Fruit fly (Drosophila melanogaster) whole organism, wandering third instar larva: ENCODE measurements around the gene dpr19.

Experiments used
- Abd-B ChIP-seq: fragments of >200 bp; optimal IDR thresholded peaks from 2 replicates; lab custom pipeline; 2017; ENCODE audit warnings: missing biosample characterization, missing genetic modification characterization
- CG32264 ChIP-seq: fragments of 200-800 bp; sonication (Bioruptor generic); optimal IDR thresholded peaks from 2 replicates; lab custom pipeline; 2016; ENCODE audit warnings: missing biosample characterization, missing genetic modification characterization
- CG9705 ChIP-seq: fragments of 200-800 bp; sonication (Bioruptor generic); optimal IDR thresholded peaks from 2 replicates; lab custom pipeline; 2018; ENCODE audit warnings: missing biosample characterization, mild to moderate bottlenecking, missing genetic modification characterization
- CrebA ChIP-seq: fragments of 200-800 bp; sonication (Bioruptor generic); optimal IDR thresholded peaks from 2 replicates; lab custom pipeline; 2016; ENCODE audit warnings: missing biosample characterization, mild to moderate bottlenecking, missing genetic modification characterization, borderline replicate concordance
- Dfd ChIP-seq: fragments of >200 bp; optimal IDR thresholded peaks from 2 replicates; lab custom pipeline; 2017; ENCODE audit warnings: missing biosample characterization, missing genetic modification characterization
- Dif ChIP-seq: fragments of 200-275, 200-300 bp; sonication (Bioruptor generic); optimal IDR thresholded peaks from 2 replicates; lab custom pipeline; 2018; ENCODE audit warnings: missing biosample characterization, missing genetic modification characterization; ENCODE audit not compliant: partially characterized antibody
- GATAd ChIP-seq: sonication (Bioruptor generic); optimal IDR thresholded peaks from 2 replicates; lab custom pipeline; 2016; ENCODE audit warnings: missing biosample characterization, missing genetic modification characterization
- HLH106 ChIP-seq: fragments of 200-800 bp; optimal IDR thresholded peaks from 3 replicates; lab custom pipeline; 2019; ENCODE audit warnings: missing biosample characterization, mild to moderate bottlenecking, missing genetic modification characterization, moderate library complexity
- Hnf4 ChIP-seq: fragments of 200-800 bp; sonication (Bioruptor generic); optimal IDR thresholded peaks from 2 replicates; lab custom pipeline; 2016; ENCODE audit warnings: missing biosample characterization, mild to moderate bottlenecking, missing genetic modification characterization
- Hr78 ChIP-seq: fragments of >200 bp; optimal IDR thresholded peaks from 2 replicates; lab custom pipeline; 2017; ENCODE audit warnings: missing biosample characterization, missing genetic modification characterization
- Hr83 ChIP-seq: fragments of 200-300 bp; sonication (Bioruptor generic); optimal IDR thresholded peaks from 2 replicates; lab custom pipeline; 2016; ENCODE audit warnings: missing biosample characterization, mild to moderate bottlenecking, missing genetic modification characterization, moderate library complexity; ENCODE audit not compliant: poor library complexity, severe bottlenecking
- Jra ChIP-seq: sonication (Bioruptor generic); optimal IDR thresholded peaks from 2 replicates; lab custom pipeline; 2016; ENCODE audit warnings: missing biosample characterization, missing genetic modification characterization
- Mio ChIP-seq: sonication (Bioruptor generic); optimal IDR thresholded peaks from 2 replicates; lab custom pipeline; 2016; ENCODE audit warnings: missing biosample characterization, missing genetic modification characterization
- Myc ChIP-seq: fragments of >200 bp; optimal IDR thresholded peaks from 2 replicates; lab custom pipeline; 2017
- N ChIP-seq: fragments of >200 bp; optimal IDR thresholded peaks from 2 replicates; lab custom pipeline; 2018; ENCODE audit warnings: missing biosample characterization, missing external identifiers, missing genetic modification characterization
- OdsH ChIP-seq: fragments of 200-800 bp; sonication (Bioruptor generic); optimal IDR thresholded peaks from 2 replicates; lab custom pipeline; 2016; ENCODE audit warnings: missing biosample characterization, mild to moderate bottlenecking, missing genetic modification characterization
- Rel ChIP-seq, 2 experiments: fragments of 200-800 bp; sonication (Bioruptor generic) in 1 of 2; optimal IDR thresholded peaks; 2 replicates in 1 of 2; 3 replicates in 1 of 2; lab custom pipeline; 2016 to 2019; ENCODE audit warnings: mild to moderate bottlenecking in 2 of 2, missing biosample characterization in 2 of 2, missing genetic modification characterization in 2 of 2, moderate library complexity in 1 of 2
- Sp1 ChIP-seq: fragments of 200-800 bp; sonication (Bioruptor generic); optimal IDR thresholded peaks from 3 replicates; lab custom pipeline; 2019; ENCODE audit warnings: missing biosample characterization, mild to moderate bottlenecking, missing genetic modification characterization, moderate library complexity
- Vsx2 ChIP-seq: fragments of 200-300, 225-300 bp; sonication (Bioruptor generic); optimal IDR thresholded peaks from 2 replicates; lab custom pipeline; 2018; ENCODE audit warnings: missing biosample characterization, missing genetic modification characterization; ENCODE audit not compliant: partially characterized antibody
- br ChIP-seq: fragments of 200-800 bp; sonication (Bioruptor generic); optimal IDR thresholded peaks from 2 replicates; lab custom pipeline; 2016; ENCODE audit warnings: missing biosample characterization, missing genetic modification characterization
- brk ChIP-seq: fragments of 200-800 bp; sonication (Bioruptor generic); optimal IDR thresholded peaks from 2 replicates; lab custom pipeline; 2016; ENCODE audit warnings: missing biosample characterization, mild to moderate bottlenecking, missing genetic modification characterization
- dl ChIP-seq, 2 experiments: fragments of 175-275, 200-275 bp in 1 of 2; fragments of 200-275 bp in 1 of 2; sonication (Bioruptor generic); optimal IDR thresholded peaks; lab custom pipeline; 2018; ENCODE audit warnings: mild to moderate bottlenecking in 2 of 2, missing biosample characterization in 2 of 2, missing genetic modification characterization in 2 of 2, moderate library complexity in 2 of 2; ENCODE audit not compliant: partially characterized antibody in 2 of 2, insufficient read depth in 1 of 2
- dmrt93B ChIP-seq: fragments of 200-800 bp; sonication (Bioruptor generic); optimal IDR thresholded peaks from 2 replicates; lab custom pipeline; 2018; ENCODE audit warnings: missing biosample characterization, mild to moderate bottlenecking, missing genetic modification characterization
- dsf ChIP-seq: sonication (Bioruptor generic); optimal IDR thresholded peaks from 2 replicates; lab custom pipeline; 2016; ENCODE audit warnings: missing biosample characterization, missing genetic modification characterization, borderline replicate concordance
- ey ChIP-seq: fragments of 200-800 bp; sonication (Bioruptor generic); optimal IDR thresholded peaks from 2 replicates; lab custom pipeline; 2016; ENCODE audit warnings: missing biosample characterization, missing genetic modification characterization
- foxo ChIP-seq, 2 experiments: fragments of 200-800 bp; sonication (Bioruptor generic); optimal IDR thresholded peaks; 2 replicates in 1 of 2; 3 replicates in 1 of 2; lab custom pipeline; 2016 to 2017; ENCODE audit warnings: missing biosample characterization in 2 of 2, missing genetic modification characterization in 2 of 2
- fru ChIP-seq: fragments of 200-800 bp; sonication (Bioruptor generic); optimal IDR thresholded peaks from 3 replicates; lab custom pipeline; 2016; ENCODE audit warnings: missing biosample characterization, mild to moderate bottlenecking, missing genetic modification characterization
- h ChIP-seq: fragments of 200-800 bp; sonication (Bioruptor generic); optimal IDR thresholded peaks from 3 replicates; lab custom pipeline; 2016; ENCODE audit warnings: missing biosample characterization, mild to moderate bottlenecking, missing genetic modification characterization
- lola ChIP-seq: fragments of >200 bp; optimal IDR thresholded peaks from 2 replicates; lab custom pipeline; 2017; ENCODE audit warnings: missing biosample characterization, missing genetic modification characterization
- pan ChIP-seq: fragments of >200 bp; optimal IDR thresholded peaks from 2 replicates; lab custom pipeline; 2017
- psq ChIP-seq: fragments of 200-800 bp; sonication (Bioruptor generic); optimal IDR thresholded peaks from 3 replicates; lab custom pipeline; 2017; ENCODE audit warnings: missing biosample characterization, mild to moderate bottlenecking, missing genetic modification characterization, moderate library complexity
- rgr ChIP-seq: fragments of 200-800 bp; sonication (Bioruptor generic); optimal IDR thresholded peaks from 3 replicates; lab custom pipeline; 2016; ENCODE audit warnings: missing biosample characterization, mild to moderate bottlenecking, missing genetic modification characterization
- sage ChIP-seq: fragments of 200-800 bp; sonication (Bioruptor generic); optimal IDR thresholded peaks from 2 replicates; lab custom pipeline; 2016; ENCODE audit warnings: missing biosample characterization, mild to moderate bottlenecking, missing genetic modification characterization
- sv ChIP-seq: fragments of 200-800 bp; sonication (Bioruptor generic); optimal IDR thresholded peaks from 3 replicates; lab custom pipeline; 2016; ENCODE audit warnings: missing biosample characterization, missing genetic modification characterization
- tai ChIP-seq: sonication (Bioruptor generic); optimal IDR thresholded peaks from 2 replicates; lab custom pipeline; 2016; ENCODE audit warnings: missing biosample characterization, missing genetic modification characterization
- usp ChIP-seq: fragments of >200 bp; optimal IDR thresholded peaks from 2 replicates; lab custom pipeline; 2017; ENCODE audit warnings: missing biosample characterization, missing genetic modification characterization
- woc ChIP-seq: sonication (Bioruptor generic); optimal IDR thresholded peaks from 2 replicates; lab custom pipeline; 2016; ENCODE audit warnings: missing biosample characterization, mild to moderate bottlenecking, missing genetic modification characterization

dpr19 gene

DNA sequence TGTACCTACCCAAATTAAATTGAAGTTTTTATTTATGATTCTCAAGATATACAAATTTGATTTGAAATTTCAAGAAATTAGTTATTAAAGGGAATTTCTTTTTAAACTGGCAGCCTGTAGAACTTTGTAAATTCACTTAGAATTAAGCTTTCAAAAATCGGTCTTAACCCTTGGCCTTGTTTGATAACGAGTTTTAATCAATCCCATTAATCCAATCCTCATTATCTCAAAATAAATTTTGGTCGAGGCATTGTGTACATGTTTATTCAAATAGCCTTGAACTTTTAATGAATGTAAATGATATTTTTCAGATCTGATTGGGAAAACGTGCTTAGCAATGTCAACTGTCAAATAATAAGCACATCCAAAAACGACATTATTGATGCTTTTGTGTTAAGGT is 36.1 kb upstream of the dpr19 start:
- TF ChIP-seq lola (no peak), Hr83 (no peak), sv (GFP tag; lab: Kevin White, UChicago) (no peak), CrebA (GFP tag; lab: Kevin White, UChicago) (no peak), usp (GFP tag; lab: Kevin White, UChicago) (no peak), OdsH (no peak), tai (GFP tag; lab: Kevin White, UChicago) (no peak), Sp1 (no peak), br (GFP tag; lab: Kevin White, UChicago) (no peak), Mio (no peak), brk (no peak), fru (GFP tag; lab: Kevin White, UChicago) (no peak), pan (no peak), Hr78 (GFP tag; lab: Kevin White, UChicago) (no peak), Rel (GFP tag; optimal IDR thresholded peaks at IDR 0.05; lab: Kevin White, UChicago) (no peak), Rel (tag; optimal IDR thresholded peaks at IDR 0.05; lab: Kevin White, UChicago) (no peak), Dfd (GFP tag; lab: Kevin White, UChicago) (no peak), rgr (GFP tag; lab: Kevin White, UChicago) (no peak), CG9705 (GFP tag; lab: Kevin White, UChicago) (no peak), woc (GFP tag; lab: Kevin White, UChicago) (no peak), psq (GFP tag; lab: Kevin White, UChicago) (no peak)

DNA sequence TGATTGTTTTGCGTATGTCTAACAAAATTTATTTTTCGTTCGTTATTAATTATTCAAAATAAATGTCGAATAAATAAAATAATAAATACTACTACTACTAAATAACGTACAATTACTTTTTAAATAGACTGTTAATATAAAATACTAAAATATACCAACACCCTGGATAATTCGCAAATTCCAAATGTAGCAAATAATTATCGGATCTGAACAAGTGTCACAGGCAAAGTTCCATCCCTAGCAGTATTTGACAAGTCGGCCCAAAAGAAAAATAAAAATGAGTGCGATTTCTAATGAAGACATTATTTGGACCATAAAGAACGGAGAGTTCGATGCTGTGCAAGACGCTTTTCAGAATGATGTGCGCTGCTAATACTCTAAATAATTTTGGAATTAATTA is 34.6 kb upstream of the dpr19 start, which contains the start of gene CG31715:
Gene CG31715 (plus strand): TSS at position 212 of the 400 bp plus-strand sequence.
- TF ChIP-seq dl (GFP tag; optimal IDR thresholded peaks at IDR 0.05; lab: Kevin White, UChicago; ENCODE audit: insufficient read depth in 1 of 2, partially characterized antibody in 2 of 2): no peak
- TF ChIP-seq h (GFP tag; lab: Kevin White, UChicago): peak; percentile 20
- TF ChIP-seq psq (GFP tag; lab: Kevin White, UChicago): peak; percentile 13
- peak; percentile 6 for TF ChIP-seq HLH106 (tag; lab: Kevin White, UChicago)
- peak in 1 of 2 experiments; percentile 48 for TF ChIP-seq foxo (GFP tag; optimal IDR thresholded peaks at IDR 0.05; lab: Kevin White, UChicago)
- peak; percentile 9 for TF ChIP-seq ey (GFP tag; lab: Kevin White, UChicago)
- no peak for TF ChIP-seq sv (GFP tag; lab: Kevin White, UChicago)
- TF ChIP-seq woc (GFP tag; lab: Kevin White, UChicago): peak; percentile 35
- peak; percentile 32 for TF ChIP-seq Hr83
- TF ChIP-seq dsf: peak; percentile 9
- peak; percentile 64 for TF ChIP-seq rgr (GFP tag; lab: Kevin White, UChicago)
- no peak for TF ChIP-seq Myc (lab: Kevin White, UChicago)
- peak; percentile 21 for TF ChIP-seq Hnf4
- peak; percentile 60 for TF ChIP-seq brk
- no peak for TF ChIP-seq Mio
- TF ChIP-seq GATAd (GFP tag; lab: Kevin White, UChicago): no peak

DNA sequence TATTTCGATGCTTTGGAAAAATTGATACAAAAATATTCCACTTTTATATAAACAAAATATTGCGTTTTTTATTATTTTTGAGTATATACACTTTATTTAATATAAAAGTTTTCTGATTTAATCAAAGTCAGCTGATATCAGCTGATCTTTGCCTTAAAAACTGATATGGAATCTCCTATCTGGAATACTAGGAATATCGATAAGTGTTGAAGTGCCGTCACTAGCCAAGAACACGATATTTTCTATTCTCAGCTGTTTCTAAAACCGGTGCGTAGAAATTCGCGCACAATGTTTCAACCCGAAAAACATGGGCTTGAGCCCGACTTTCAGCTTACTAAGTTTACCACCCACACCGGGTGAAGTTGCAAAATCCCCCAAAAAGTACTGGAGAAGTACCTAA is 33.5 kb upstream of the dpr19 start, which contains the start of gene Sps2:
Gene Sps2 (plus strand): TSS at position 124 of the 400 bp plus-strand sequence.
- TF ChIP-seq CrebA (GFP tag; lab: Kevin White, UChicago) (no peak), psq (GFP tag; lab: Kevin White, UChicago) (no peak), dsf (no peak), Hnf4 (peak; percentile 10), Hr83 (no peak), Dif (GFP tag; lab: Kevin White, UChicago) (no peak), tai (GFP tag; lab: Kevin White, UChicago) (no peak), usp (GFP tag; lab: Kevin White, UChicago) (no peak), sv (GFP tag; lab: Kevin White, UChicago) (no peak), sage (GFP tag; lab: Kevin White, UChicago) (no peak), brk (peak; percentile 18), Vsx2 (GFP tag; lab: Kevin White, UChicago) (no peak), CG9705 (GFP tag; lab: Kevin White, UChicago) (no peak), br (GFP tag; lab: Kevin White, UChicago) (no peak), pan (no peak), N (GFP tag; lab: Kevin White, UChicago) (no peak), h (GFP tag; lab: Kevin White, UChicago) (peak; percentile 24), Myc (lab: Kevin White, UChicago) (no peak), dmrt93B (GFP tag; lab: Kevin White, UChicago) (no peak), foxo (GFP tag; optimal IDR thresholded peaks at IDR 0.05; lab: Kevin White, UChicago) (no peak), dl (GFP tag; optimal IDR thresholded peaks at IDR 0.05; lab: Kevin White, UChicago; ENCODE audit: insufficient read depth in 1 of 2, partially characterized antibody in 2 of 2) (no peak), fru (GFP tag; lab: Kevin White, UChicago) (peak; percentile 10), Jra (no peak), Abd-B (no peak), CG32264 (GFP tag; lab: Kevin White, UChicago) (no peak)
